Worm (Caenorhabditis elegans): ENCODE results near the gene sru-45.

- TF ChIP-seq ama-1 (optimal IDR thresholded peaks at IDR 0.05) (no peak), pes-1 (GFP tag; IDR thresholded peaks at IDR 0.05) (no peak)
Measured at ce11 chrV:16526858-16527257, 38.9 kb upstream of the sru-45 start, which contains the start of gene F36D3.8.

All from whole organism, early embryonic.